Fruit fly (Drosophila melanogaster) whole organism, wandering third instar larva: ENCODE results near the gene Txl.

Experiments
- Abd-B ChIP-seq: fragments of >200 bp; optimal IDR thresholded peaks from 2 replicates; lab custom pipeline; 2017; ENCODE audit warnings: missing biosample characterization, missing genetic modification characterization
- CG9705 ChIP-seq: fragments of 200-800 bp; sonication (Bioruptor generic); optimal IDR thresholded peaks from 2 replicates; lab custom pipeline; 2018; ENCODE audit warnings: missing biosample characterization, mild to moderate bottlenecking, missing genetic modification characterization
- Dfd ChIP-seq: fragments of >200 bp; optimal IDR thresholded peaks from 2 replicates; lab custom pipeline; 2017; ENCODE audit warnings: missing biosample characterization, missing genetic modification characterization
- Dif ChIP-seq: fragments of 200-275, 200-300 bp; sonication (Bioruptor generic); optimal IDR thresholded peaks from 2 replicates; lab custom pipeline; 2018; ENCODE audit warnings: missing biosample characterization, missing genetic modification characterization; ENCODE audit not compliant: partially characterized antibody
- Hnf4 ChIP-seq: fragments of 200-800 bp; sonication (Bioruptor generic); optimal IDR thresholded peaks from 2 replicates; lab custom pipeline; 2016; ENCODE audit warnings: missing biosample characterization, mild to moderate bottlenecking, missing genetic modification characterization
- Jra ChIP-seq: sonication (Bioruptor generic); optimal IDR thresholded peaks from 2 replicates; lab custom pipeline; 2016; ENCODE audit warnings: missing biosample characterization, missing genetic modification characterization
- Myc ChIP-seq: fragments of >200 bp; optimal IDR thresholded peaks from 2 replicates; lab custom pipeline; 2017
- N ChIP-seq: fragments of >200 bp; optimal IDR thresholded peaks from 2 replicates; lab custom pipeline; 2018; ENCODE audit warnings: missing biosample characterization, missing external identifiers, missing genetic modification characterization
- Rel ChIP-seq, 2 experiments: fragments of 200-800 bp; sonication (Bioruptor generic) in 1 of 2; optimal IDR thresholded peaks; 2 replicates in 1 of 2; 3 replicates in 1 of 2; lab custom pipeline; 2016 to 2019; ENCODE audit warnings: mild to moderate bottlenecking in 2 of 2, missing biosample characterization in 2 of 2, missing genetic modification characterization in 2 of 2, moderate library complexity in 1 of 2
- Sp1 ChIP-seq: fragments of 200-800 bp; sonication (Bioruptor generic); optimal IDR thresholded peaks from 3 replicates; lab custom pipeline; 2019; ENCODE audit warnings: missing biosample characterization, mild to moderate bottlenecking, missing genetic modification characterization, moderate library complexity
- Vsx2 ChIP-seq: fragments of 200-300, 225-300 bp; sonication (Bioruptor generic); optimal IDR thresholded peaks from 2 replicates; lab custom pipeline; 2018; ENCODE audit warnings: missing biosample characterization, missing genetic modification characterization; ENCODE audit not compliant: partially characterized antibody
- br ChIP-seq: fragments of 200-800 bp; sonication (Bioruptor generic); optimal IDR thresholded peaks from 2 replicates; lab custom pipeline; 2016; ENCODE audit warnings: missing biosample characterization, missing genetic modification characterization
- brk ChIP-seq: fragments of 200-800 bp; sonication (Bioruptor generic); optimal IDR thresholded peaks from 2 replicates; lab custom pipeline; 2016; ENCODE audit warnings: missing biosample characterization, mild to moderate bottlenecking, missing genetic modification characterization
- dmrt93B ChIP-seq: fragments of 200-800 bp; sonication (Bioruptor generic); optimal IDR thresholded peaks from 2 replicates; lab custom pipeline; 2018; ENCODE audit warnings: missing biosample characterization, mild to moderate bottlenecking, missing genetic modification characterization
- ey ChIP-seq: fragments of 200-800 bp; sonication (Bioruptor generic); optimal IDR thresholded peaks from 2 replicates; lab custom pipeline; 2016; ENCODE audit warnings: missing biosample characterization, missing genetic modification characterization
- fru ChIP-seq: fragments of 200-800 bp; sonication (Bioruptor generic); optimal IDR thresholded peaks from 3 replicates; lab custom pipeline; 2016; ENCODE audit warnings: missing biosample characterization, mild to moderate bottlenecking, missing genetic modification characterization
- jim ChIP-seq: fragments of 175-275, 200-325 bp; sonication (Bioruptor generic); optimal IDR thresholded peaks from 2 replicates; lab custom pipeline; 2016; ENCODE audit warnings: missing biosample characterization, mild to moderate bottlenecking, missing genetic modification characterization
- lola ChIP-seq: fragments of >200 bp; optimal IDR thresholded peaks from 2 replicates; lab custom pipeline; 2017; ENCODE audit warnings: missing biosample characterization, missing genetic modification characterization
- pan ChIP-seq: fragments of >200 bp; optimal IDR thresholded peaks from 2 replicates; lab custom pipeline; 2017
- psq ChIP-seq: fragments of 200-800 bp; sonication (Bioruptor generic); optimal IDR thresholded peaks from 3 replicates; lab custom pipeline; 2017; ENCODE audit warnings: missing biosample characterization, mild to moderate bottlenecking, missing genetic modification characterization, moderate library complexity
- rgr ChIP-seq: fragments of 200-800 bp; sonication (Bioruptor generic); optimal IDR thresholded peaks from 3 replicates; lab custom pipeline; 2016; ENCODE audit warnings: missing biosample characterization, mild to moderate bottlenecking, missing genetic modification characterization
- sv ChIP-seq: fragments of 200-800 bp; sonication (Bioruptor generic); optimal IDR thresholded peaks from 3 replicates; lab custom pipeline; 2016; ENCODE audit warnings: missing biosample characterization, missing genetic modification characterization
- tai ChIP-seq: sonication (Bioruptor generic); optimal IDR thresholded peaks from 2 replicates; lab custom pipeline; 2016; ENCODE audit warnings: missing biosample characterization, missing genetic modification characterization
- usp ChIP-seq: fragments of >200 bp; optimal IDR thresholded peaks from 2 replicates; lab custom pipeline; 2017; ENCODE audit warnings: missing biosample characterization, missing genetic modification characterization

The Txl gene

dm6 chr3L:5770817-5771425 lies 5.3 kb downstream of the Txl start (continued):
- TF ChIP-seq usp (GFP tag; lab: Kevin White, UChicago), result no peak
- TF ChIP-seq sv (GFP tag; lab: Kevin White, UChicago), result peak; percentile 89
- TF ChIP-seq Vsx2 (GFP tag; lab: Kevin White, UChicago), result no peak
- peak; percentile 93 for TF ChIP-seq fru
- TF ChIP-seq br (GFP tag; lab: Kevin White, UChicago), result peak; percentile 94
- no peak for TF ChIP-seq brk (GFP tag; lab: Kevin White, UChicago)
- peak; percentile 89 for TF ChIP-seq Jra (GFP tag; lab: Kevin White, UChicago)
- TF ChIP-seq Rel (GFP tag; optimal IDR thresholded peaks at IDR 0.05; lab: Kevin White, UChicago), result no peak
- peak; percentile 86 for TF ChIP-seq Rel (tag; optimal IDR thresholded peaks at IDR 0.05; lab: Kevin White, UChicago)
- peak; percentile 49 for TF ChIP-seq Dif (GFP tag; lab: Kevin White, UChicago)
- peak; percentile 91 for TF ChIP-seq rgr (GFP tag; lab: Kevin White, UChicago)
- no peak for TF ChIP-seq Dfd
- no peak for TF ChIP-seq pan (lab: Kevin White, UChicago)
- peak; percentile 88 for TF ChIP-seq Sp1 (GFP tag; lab: Kevin White, UChicago)

dm6 chr3L:5774782-5775181 lies 9.1 kb downstream of the Txl start:
- TF ChIP-seq lola (no peak), Rel (GFP tag; optimal IDR thresholded peaks at IDR 0.05; lab: Kevin White, UChicago) (no peak), Rel (tag; optimal IDR thresholded peaks at IDR 0.05; lab: Kevin White, UChicago) (peak; percentile 35)

dm6 chr3L:5777114-5777513 lies 11.5 kb downstream of the Txl start, which contains the start of gene vito:
Gene vito, minus strand, starts transcription at chr3L:5777333.
- TF ChIP-seq Abd-B (GFP tag; lab: Kevin White, UChicago) (no peak), psq (GFP tag; lab: Kevin White, UChicago) (no peak), CG9705 (GFP tag; lab: Kevin White, UChicago) (no peak), Hnf4 (no peak), jim (GFP tag; lab: Kevin White, UChicago) (no peak), Dfd (no peak), tai (GFP tag; lab: Kevin White, UChicago) (no peak), dmrt93B (GFP tag; lab: Kevin White, UChicago) (no peak)
- TF ChIP-seq, all 38 proteins: peak for 0

- no peak for TF ChIP-seq N (GFP tag; lab: Kevin White, UChicago)
- peak; percentile 1 for TF ChIP-seq ey
- TF ChIP-seq Myc (lab: Kevin White, UChicago), result peak; percentile 8
- TF ChIP-seq psq (GFP tag; lab: Kevin White, UChicago), result peak; percentile 4
- TF ChIP-seq, all 38 proteins: peak for 3
These were observed 14.1 kb downstream of the Txl start, which contains the start of the genes Myt1, PGRP-LD and Pmi for dm6 chr3L:5779476-5780401. Gene Myt1, minus strand, starts transcription at chr3L:5779591. Gene PGRP-LD, plus strand, starts transcription at chr3L:5780051. Gene Pmi, plus strand, starts transcription at chr3L:5780051.

- TF ChIP-seq br (GFP tag; lab: Kevin White, UChicago) (no peak), Rel (GFP tag; optimal IDR thresholded peaks at IDR 0.05; lab: Kevin White, UChicago) (no peak), Rel (tag; optimal IDR thresholded peaks at IDR 0.05; lab: Kevin White, UChicago) (peak; percentile 2)
These were observed 19.8 kb downstream of the Txl start for dm6 chr3L:5785237-5786062.

- TF ChIP-seq Jra (GFP tag; lab: Kevin White, UChicago) (no peak), dmrt93B (GFP tag; lab: Kevin White, UChicago) (no peak), br (GFP tag; lab: Kevin White, UChicago) (no peak)
These were observed 21.0 kb downstream of the Txl start, which contains the start of gene Cralbp for dm6 chr3L:5786604-5787003. Gene Cralbp, minus strand, starts transcription at chr3L:5786718.
